Fruit fly (Drosophila melanogaster) whole organism, embryonic: Measurements from ENCODE around the gene tbrd-1.

ENCODE experiments used
- Atf6 ChIP-seq: fragments of 200-800 bp; sonication (Bioruptor generic); IDR thresholded peaks from 2 replicates; pipeline ENCODE4 v1.3.6; 2022; ENCODE audit warnings: missing biosample characterization, missing genetic modification characterization
- Awh ChIP-seq: fragments of 200-800 bp; sonication (Bioruptor generic); IDR thresholded peaks from 2 replicates; pipeline ENCODE4, ENCODE4 v1.3.6; 2022; ENCODE audit warnings: missing biosample characterization, missing genetic modification characterization
- CG10462 ChIP-seq: fragments of 200-800 bp; sonication (Bioruptor generic); optimal IDR thresholded peaks from 2 replicates; lab custom pipeline; 2016; ENCODE audit warnings: missing biosample characterization, missing genetic modification characterization
- CG11398 ChIP-seq: fragments of 200-800 bp; sonication (Bioruptor generic); optimal IDR thresholded peaks from 2 replicates; lab custom pipeline; 2016; ENCODE audit warnings: missing biosample characterization, missing genetic modification characterization
- CG11723 ChIP-seq: fragments of 200-800 bp; sonication (Bioruptor generic); optimal IDR thresholded peaks from 2 replicates; lab custom pipeline; 2017; ENCODE audit warnings: missing biosample characterization, mild to moderate bottlenecking, missing genetic modification characterization
- CG12219 ChIP-seq: fragments of 200-800 bp; sonication (Bioruptor generic); optimal IDR thresholded peaks from 3 replicates; lab custom pipeline; 2018; ENCODE audit warnings: missing biosample characterization, mild to moderate bottlenecking, missing genetic modification characterization
- CG12299 ChIP-seq: fragments of 200-800 bp; sonication (Bioruptor generic); optimal IDR thresholded peaks from 2 replicates; lab custom pipeline; 2018; ENCODE audit warnings: missing biosample characterization, mild to moderate bottlenecking, missing genetic modification characterization
- CG1233 ChIP-seq: fragments of 200-800 bp; sonication (Bioruptor generic); optimal IDR thresholded peaks from 4 replicates; lab custom pipeline; 2018; ENCODE audit warnings: missing biosample characterization, mild to moderate bottlenecking, missing genetic modification characterization
- CG13123 ChIP-seq: fragments of 200-800 bp; sonication (Bioruptor generic); optimal IDR thresholded peaks from 2 replicates; lab custom pipeline; 2016; ENCODE audit warnings: missing biosample characterization, missing genetic modification characterization
- CG14050 ChIP-seq: fragments of 200-800 bp; sonication (Bioruptor generic); IDR thresholded peaks from 3 replicates; pipeline ENCODE4 v1.3.6; 2022; ENCODE audit warnings: missing biosample characterization, missing genetic modification characterization
- CG15479 ChIP-seq: fragments of 200-800 bp; sonication (Bioruptor generic); optimal IDR thresholded peaks from 3 replicates; lab custom pipeline; 2019; ENCODE audit warnings: missing biosample characterization, mild to moderate bottlenecking, missing genetic modification characterization, moderate library complexity
- CG17802 ChIP-seq: fragments of 200-800 bp; sonication (Bioruptor generic); optimal IDR thresholded peaks from 2 replicates; lab custom pipeline; 2018; ENCODE audit warnings: missing biosample characterization, mild to moderate bottlenecking, missing genetic modification characterization, moderate library complexity
- CG18764 ChIP-seq: fragments of 200-800 bp; sonication (Bioruptor generic); optimal IDR thresholded peaks from 3 replicates; lab custom pipeline; 2016; ENCODE audit warnings: missing biosample characterization, missing genetic modification characterization
- CG2678 ChIP-seq: fragments of 200-800 bp; sonication (Bioruptor generic); optimal IDR thresholded peaks from 3 replicates; lab custom pipeline; 2019; ENCODE audit warnings: missing biosample characterization, mild to moderate bottlenecking, missing genetic modification characterization, moderate library complexity
- CG31388 ChIP-seq: fragments of 200-800 bp; sonication (Bioruptor generic); optimal IDR thresholded peaks from 2 replicates; lab custom pipeline; 2016; ENCODE audit warnings: missing biosample characterization, missing genetic modification characterization
- CG32767 ChIP-seq: fragments of 200-800 bp; sonication (Bioruptor generic); IDR thresholded peaks from 2 replicates; pipeline ENCODE4 v1.3.6; 2022; ENCODE audit warnings: missing biosample characterization, missing genetic modification characterization
- CG33213 ChIP-seq: fragments of 200-800 bp; sonication (Bioruptor generic); optimal IDR thresholded peaks from 3 replicates; lab custom pipeline; 2016; ENCODE audit warnings: missing biosample characterization, missing genetic modification characterization
- CG33557 ChIP-seq: fragments of 200-800 bp; sonication (Bioruptor generic); optimal IDR thresholded peaks from 2 replicates; lab custom pipeline; 2019; ENCODE audit warnings: missing biosample characterization, mild to moderate bottlenecking, missing genetic modification characterization, moderate library complexity
- CG34422 ChIP-seq: fragments of 200-800 bp; sonication (Bioruptor generic); IDR thresholded peaks from 3 replicates; pipeline ENCODE4 v1.3.6; 2022; ENCODE audit warnings: missing biosample characterization, missing genetic modification characterization
- CG6175 ChIP-seq: fragments of 200-800 bp; sonication (Bioruptor generic); IDR thresholded peaks from 3 replicates; pipeline ENCODE4 v1.3.6; 2022; ENCODE audit warnings: missing biosample characterization, missing genetic modification characterization
- CG7372 ChIP-seq: fragments of 200-800 bp; sonication (Bioruptor generic); IDR thresholded peaks from 2 replicates; pipeline ENCODE4 v1.3.6; 2022; ENCODE audit warnings: missing biosample characterization, missing genetic modification characterization
- CG7745 ChIP-seq: fragments of 200-800 bp; sonication (Bioruptor generic); optimal IDR thresholded peaks from 2 replicates; lab custom pipeline; 2018; ENCODE audit warnings: missing biosample characterization, mild to moderate bottlenecking, missing genetic modification characterization, moderate library complexity
- CG7839 ChIP-seq: fragments of 200-800 bp; sonication (Bioruptor generic); optimal IDR thresholded peaks from 3 replicates; lab custom pipeline; 2018; ENCODE audit warnings: missing biosample characterization, mild to moderate bottlenecking, missing genetic modification characterization, moderate library complexity
- CG7928 ChIP-seq: fragments of 200-800 bp; sonication (Bioruptor generic); optimal IDR thresholded peaks from 2 replicates; lab custom pipeline; 2017; ENCODE audit warnings: missing biosample characterization, mild to moderate bottlenecking, missing genetic modification characterization
- CG9876 ChIP-seq: fragments of 200-800 bp; sonication (Bioruptor generic); optimal IDR thresholded peaks from 2 replicates; lab custom pipeline; 2016; ENCODE audit warnings: missing biosample characterization, missing genetic modification characterization
- CG9932 ChIP-seq: fragments of 200-800 bp; sonication (Bioruptor generic); IDR thresholded peaks from 2 replicates; pipeline ENCODE4 v1.3.6; 2022; ENCODE audit warnings: missing biosample characterization, missing genetic modification characterization
- CoRest ChIP-seq: fragments of 200-800 bp; sonication (Bioruptor generic); optimal IDR thresholded peaks from 3 replicates; lab custom pipeline; 2018; ENCODE audit warnings: missing biosample characterization, mild to moderate bottlenecking, missing genetic modification characterization, moderate library complexity
- Dref ChIP-seq: fragments of 200-800 bp; sonication (Bioruptor generic); IDR thresholded peaks from 2 replicates; pipeline ENCODE4 v1.3.6; 2022; ENCODE audit warnings: missing biosample characterization, missing genetic modification characterization
- E2f1 ChIP-seq: fragments of 200-800 bp; sonication (Bioruptor generic); IDR thresholded peaks from 2 replicates; pipeline ENCODE4 v1.3.6; 2022; ENCODE audit warnings: missing biosample characterization, missing genetic modification characterization
- H15 ChIP-seq: fragments of 200-800 bp; sonication (Bioruptor generic); IDR thresholded peaks from 3 replicates; pipeline ENCODE4 v1.3.6; 2022; ENCODE audit warnings: missing biosample characterization, missing genetic modification characterization
- Hr39 ChIP-seq: fragments of >200 bp; optimal IDR thresholded peaks from 2 replicates; lab custom pipeline; 2017
- Lpt ChIP-seq: fragments of >200 bp; optimal IDR thresholded peaks from 2 replicates; lab custom pipeline; 2018; ENCODE audit warnings: missing biosample characterization, missing genetic modification characterization
- Nf-YC ChIP-seq: fragments of 200-800 bp; optimal IDR thresholded peaks from 3 replicates; lab custom pipeline; 2019; ENCODE audit warnings: missing biosample characterization, mild to moderate bottlenecking, missing genetic modification characterization, moderate library complexity
- Pdp1 ChIP-seq, 2 experiments: fragments of 200-800 bp; sonication (Bioruptor generic); optimal IDR thresholded peaks; 3 replicates each; lab custom pipeline; 2016; ENCODE audit warnings: missing biosample characterization in 2 of 2, missing genetic modification characterization in 2 of 2, mild to moderate bottlenecking in 1 of 2, moderate library complexity in 1 of 2
- Sry-β ChIP-seq: fragments of 200-800 bp; sonication (Bioruptor generic); optimal IDR thresholded peaks from 2 replicates; lab custom pipeline; 2018; ENCODE audit warnings: missing biosample characterization, mild to moderate bottlenecking, missing genetic modification characterization, moderate library complexity
- Usf ChIP-seq: fragments of 200-800 bp; sonication (Bioruptor generic); optimal IDR thresholded peaks from 2 replicates; lab custom pipeline; 2017; ENCODE audit warnings: missing genotype, missing biosample characterization, missing genetic modification characterization
- ara ChIP-seq: fragments of 200-800 bp; sonication (Bioruptor generic); IDR thresholded peaks from 2 replicates; pipeline ENCODE4 v1.3.6; 2022; ENCODE audit warnings: missing biosample characterization, missing genetic modification characterization
- ato ChIP-seq: fragments of 200-800 bp; sonication (Bioruptor generic); IDR thresholded peaks from 2 replicates; pipeline ENCODE4 v1.3.6; 2022; ENCODE audit warnings: missing biosample characterization, missing genetic modification characterization; ENCODE audit not compliant: partially characterized antibody
- bcd ChIP-seq: fragments of 200-800 bp; sonication (Bioruptor generic); optimal IDR thresholded peaks from 2 replicates; lab custom pipeline; 2017; ENCODE audit warnings: missing biosample characterization, mild to moderate bottlenecking, missing genetic modification characterization
- br ChIP-seq: fragments of >200 bp; optimal IDR thresholded peaks from 2 replicates; lab custom pipeline; 2017
- cas ChIP-seq: fragments of 200-800 bp; sonication (Bioruptor generic); IDR thresholded peaks from 2 replicates; pipeline ENCODE4 v1.3.6; 2022; ENCODE audit warnings: missing biosample characterization, missing genetic modification characterization
- dmrt11E ChIP-seq: fragments of 200-800 bp; sonication (Bioruptor generic); optimal IDR thresholded peaks from 3 replicates; lab custom pipeline; 2018; ENCODE audit warnings: missing biosample characterization, mild to moderate bottlenecking, missing genetic modification characterization, moderate library complexity
- ftz-f1 ChIP-seq: fragments of 200-800 bp; sonication (Bioruptor generic); optimal IDR thresholded peaks from 2 replicates; lab custom pipeline; 2016; ENCODE audit warnings: missing biosample characterization, missing genetic modification characterization
- inv ChIP-seq: fragments of 200-800 bp; sonication (Bioruptor generic); IDR thresholded peaks from 2 replicates; pipeline ENCODE4 v1.3.6; 2022; ENCODE audit warnings: missing biosample characterization, missing genetic modification characterization; ENCODE audit not compliant: partially characterized antibody
- knrl ChIP-seq: fragments of 200-800 bp; sonication (Bioruptor generic); IDR thresholded peaks from 3 replicates; pipeline ENCODE4 v1.3.6; 2022; ENCODE audit warnings: missing biosample characterization, missing genetic modification characterization; ENCODE audit not compliant: partially characterized antibody
- lola ChIP-seq, 3 experiments: fragments of >200 bp in 2 of 3; fragments of 200-800 bp in 1 of 3; sonication (Bioruptor generic) in 1 of 3; optimal IDR thresholded peaks; 2 replicates each; lab custom pipeline; 2017 to 2019; ENCODE audit warnings: missing biosample characterization in 3 of 3, missing genetic modification characterization in 3 of 3, mild to moderate bottlenecking in 1 of 3, moderate library complexity in 1 of 3
- pb ChIP-seq: fragments of 200-800 bp; sonication (Bioruptor generic); optimal IDR thresholded peaks from 3 replicates; lab custom pipeline; 2016; ENCODE audit warnings: missing biosample characterization, missing genetic modification characterization
- pita ChIP-seq: fragments of 200-800 bp; sonication (Bioruptor generic); optimal IDR thresholded peaks from 2 replicates; lab custom pipeline; 2017; ENCODE audit warnings: missing biosample characterization, mild to moderate bottlenecking, missing genetic modification characterization
- sqz ChIP-seq: fragments of 200-800 bp; sonication (Bioruptor generic); optimal IDR thresholded peaks from 3 replicates; lab custom pipeline; 2018; ENCODE audit warnings: missing biosample characterization, mild to moderate bottlenecking, missing genetic modification characterization
- twi ChIP-seq: fragments of 200-800 bp; optimal IDR thresholded peaks from 2 replicates; lab custom pipeline; 2019; ENCODE audit warnings: missing biosample characterization, mild to moderate bottlenecking, missing genetic modification characterization, moderate library complexity
- vfl ChIP-seq: fragments of 200-800 bp; sonication (Bioruptor generic); optimal IDR thresholded peaks from 2 replicates; lab custom pipeline; 2016; ENCODE audit warnings: missing biosample characterization, missing genetic modification characterization
- yki ChIP-seq: fragments of >200 bp; optimal IDR thresholded peaks from 3 replicates; lab custom pipeline; 2018

Gene tbrd-1

DNA sequence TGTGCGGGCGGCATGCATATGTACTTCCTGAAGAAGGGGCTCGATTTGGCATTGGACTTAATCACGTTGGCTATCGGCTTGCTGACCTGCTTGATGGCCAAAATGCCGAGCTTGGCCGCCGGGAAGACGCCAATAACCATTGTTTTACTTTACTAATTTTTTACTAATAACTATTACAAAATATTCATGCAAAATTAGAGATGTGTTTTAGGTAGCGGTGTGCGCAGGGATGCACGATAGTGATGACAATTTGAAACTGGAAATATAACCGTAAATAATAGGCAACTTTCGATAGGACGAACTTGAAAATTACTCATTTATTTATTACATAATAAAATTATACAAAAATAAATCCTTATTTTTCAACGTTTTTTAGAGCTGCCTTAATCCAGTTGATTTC, 34.1 kb upstream of the tbrd-1 start, which contains the start of gene CG13601 (continued):
- TF ChIP-seq CG34422 (GFP tag; lab: Robert Waterston, UW) (peak; percentile 49; the same call in 1 of the 3 replicates), CG33213 (GFP tag; lab: Kevin White, UChicago) (no peak), CG12219 (GFP tag; lab: Kevin White, UChicago) (no peak), Usf (GFP tag; lab: Kevin White, UChicago) (no peak), ato (GFP tag; lab: Robert Waterston, UW) (peak; percentile 40; the same call in 1 of the 2 replicates), CG18764 (GFP tag; lab: Kevin White, UChicago) (no peak), CG11398 (GFP tag; lab: Kevin White, UChicago) (no peak), dmrt11E (tag; lab: Kevin White, UChicago) (no peak), CG13123 (GFP tag; lab: Kevin White, UChicago) (no peak), vfl (GFP tag; lab: Kevin White, UChicago) (peak; percentile 14), CG17802 (tag; lab: Kevin White, UChicago) (no peak), bcd (GFP tag; lab: Kevin White, UChicago) (no peak), lola (GFP tag; optimal IDR thresholded peaks at IDR 0.05; lab: Kevin White, UChicago) (peak in 1 of 3 experiments; percentile 6), cas (GFP tag; lab: Robert Waterston, UW) (no peak), CG2678 (tag; lab: Kevin White, UChicago) (no peak), Nf-YC (tag; lab: Kevin White, UChicago) (peak; percentile 24), pita (GFP tag; lab: Kevin White, UChicago) (no peak), CG7372 (GFP tag; lab: Robert Waterston, UW) (no peak), pb (GFP tag; lab: Kevin White, UChicago) (no peak), Lpt (no peak), CG7928 (GFP tag; lab: Kevin White, UChicago) (peak; percentile 54), H15 (GFP tag; lab: Robert Waterston, UW) (no peak), Dref (peak; percentile 41; the same call in 1 of the 2 replicates), CG7839 (tag; lab: Kevin White, UChicago) (peak; percentile 13), knrl (GFP tag; lab: Robert Waterston, UW) (peak; percentile 84; the same call in 2 of the 3 replicates), CG1233 (no peak), sqz (peak; percentile 43), Pdp1 (GFP tag; optimal IDR thresholded peaks at IDR 0.05; lab: Kevin White, UChicago) (peak in 1 of 2 experiments; percentile 82), twi (tag; lab: Kevin White, UChicago) (no peak), CG7745 (tag; lab: Kevin White, UChicago) (no peak), CG6175 (no peak), CG15479 (GFP tag; lab: Kevin White, UChicago) (no peak), CoRest (tag; lab: Kevin White, UChicago) (peak; percentile 33), E2f1 (GFP tag; lab: Robert Waterston, UW) (no peak), CG9932 (GFP tag; lab: Robert Waterston, UW) (peak; percentile 73), Sry-β (GFP tag; lab: Kevin White, UChicago) (no peak), inv (GFP tag; lab: Robert Waterston, UW) (peak; percentile 72), CG12299 (no peak), CG14050 (GFP tag; lab: Robert Waterston, UW) (no peak), ftz-f1 (GFP tag; lab: Kevin White, UChicago) (no peak), CG32767 (no peak), Awh (GFP tag; lab: Robert Waterston, UW) (no peak), CG10462 (no peak), ara (no peak), Atf6 (no peak), br (lab: Kevin White, UChicago) (no peak), CG31388 (GFP tag; lab: Kevin White, UChicago) (no peak), yki (lab: Kevin White, UChicago) (no peak), Hr39 (lab: Kevin White, UChicago) (no peak), CG11723 (no peak), CG9876 (GFP tag; lab: Kevin White, UChicago) (no peak), CG33557 (GFP tag; lab: Kevin White, UChicago) (no peak)
